Worm (Caenorhabditis elegans): ENCODE results near the gene K12H6.5.

Gene K12H6.5

ce11 chrII:2856114-2856513 lies 30.1 kb upstream of the K12H6.5 start:
- TF ChIP-seq ceh-36 (tag; optimal IDR thresholded peaks at IDR 0.05) (no peak), flt-1 (GFP tag; IDR thresholded peaks at IDR 0.05) (no peak), hmg-4 (GFP tag; optimal IDR thresholded peaks at IDR 0.05) (no peak), pes-1 (GFP tag; IDR thresholded peaks at IDR 0.05) (no peak), tra-4 (tag; optimal IDR thresholded peaks at IDR 0.05) (no peak), ceh-13 (GFP tag; optimal IDR thresholded peaks at IDR 0.05) (no peak), ama-1 (optimal IDR thresholded peaks at IDR 0.05) (no peak), ets-7 (tag; optimal IDR thresholded peaks at IDR 0.05) (no peak), tbx-37 (GFP tag; conservative IDR thresholded peaks at IDR 0.05) (no peak), scrt-1 (GFP tag; IDR thresholded peaks at IDR 0.05) (no peak), tbx-11 (GFP tag; IDR thresholded peaks at IDR 0.05) (no peak), hnd-1 (tag; optimal IDR thresholded peaks at IDR 0.05) (no peak), B0310.2 (tag; optimal IDR thresholded peaks at IDR 0.05) (no peak), aly-1 (tag; optimal IDR thresholded peaks at IDR 0.05) (no peak), F13C5.2 (tag; optimal IDR thresholded peaks at IDR 0.05) (no peak), sea-1 (GFP tag; conservative IDR thresholded peaks at IDR 0.05) (no peak), hmbx-1 (tag; optimal IDR thresholded peaks at IDR 0.05) (no peak)

- TF ChIP-seq aly-1 (tag; optimal IDR thresholded peaks at IDR 0.05) (no peak), pes-1 (GFP tag; IDR thresholded peaks at IDR 0.05) (no peak), ceh-13 (GFP tag; optimal IDR thresholded peaks at IDR 0.05) (no peak), ceh-36 (tag; optimal IDR thresholded peaks at IDR 0.05) (no peak), flt-1 (GFP tag; IDR thresholded peaks at IDR 0.05) (no peak), hmbx-1 (tag; optimal IDR thresholded peaks at IDR 0.05) (no peak), ets-7 (tag; optimal IDR thresholded peaks at IDR 0.05) (no peak), scrt-1 (GFP tag; IDR thresholded peaks at IDR 0.05) (no peak), hmg-4 (GFP tag; optimal IDR thresholded peaks at IDR 0.05) (no peak), tbx-37 (GFP tag; conservative IDR thresholded peaks at IDR 0.05) (no peak), sea-1 (GFP tag; conservative IDR thresholded peaks at IDR 0.05) (no peak), ama-1 (optimal IDR thresholded peaks at IDR 0.05) (no peak), B0310.2 (tag; optimal IDR thresholded peaks at IDR 0.05) (no peak), tbx-11 (GFP tag; IDR thresholded peaks at IDR 0.05) (no peak), F13C5.2 (tag; optimal IDR thresholded peaks at IDR 0.05) (no peak), tra-4 (tag; optimal IDR thresholded peaks at IDR 0.05) (no peak), hnd-1 (tag; optimal IDR thresholded peaks at IDR 0.05) (no peak)
These were observed 28.8 kb upstream of the K12H6.5 start for ce11 chrII:2854794-2855193.

ce11 chrII:2853767-2854166 lies 27.8 kb upstream of the K12H6.5 start:
- TF ChIP-seq hnd-1 (tag; optimal IDR thresholded peaks at IDR 0.05) (no peak), ama-1 (optimal IDR thresholded peaks at IDR 0.05) (no peak), B0310.2 (tag; optimal IDR thresholded peaks at IDR 0.05) (no peak), sea-1 (GFP tag; conservative IDR thresholded peaks at IDR 0.05) (no peak), ceh-36 (tag; optimal IDR thresholded peaks at IDR 0.05) (no peak), tbx-11 (GFP tag; IDR thresholded peaks at IDR 0.05) (no peak), flt-1 (GFP tag; IDR thresholded peaks at IDR 0.05) (no peak), tra-4 (tag; optimal IDR thresholded peaks at IDR 0.05) (no peak), F13C5.2 (tag; optimal IDR thresholded peaks at IDR 0.05) (no peak)

- TF ChIP-seq ceh-36 (tag; optimal IDR thresholded peaks at IDR 0.05) (no peak), F13C5.2 (tag; optimal IDR thresholded peaks at IDR 0.05) (no peak), hmbx-1 (tag; optimal IDR thresholded peaks at IDR 0.05) (no peak), hnd-1 (tag; optimal IDR thresholded peaks at IDR 0.05) (no peak), aly-1 (tag; optimal IDR thresholded peaks at IDR 0.05) (no peak), ets-7 (tag; optimal IDR thresholded peaks at IDR 0.05) (no peak), hmg-4 (GFP tag; optimal IDR thresholded peaks at IDR 0.05) (no peak)
These were observed 26.5 kb upstream of the K12H6.5 start, which contains the start of gene ptc-3 for ce11 chrII:2852493-2852892. ptc-3 (minus strand) TSS chrII:2852593.

- TF ChIP-seq pes-1 (GFP tag; IDR thresholded peaks at IDR 0.05) (no peak), ceh-36 (tag; optimal IDR thresholded peaks at IDR 0.05) (peak; percentile 91)
These were observed 20.6 kb upstream of the K12H6.5 start for ce11 chrII:2846552-2846951.

ce11 chrII:2845674-2846073 lies 19.7 kb upstream of the K12H6.5 start:
- TF ChIP-seq scrt-1 (GFP tag; IDR thresholded peaks at IDR 0.05) (no peak), ets-7 (tag; optimal IDR thresholded peaks at IDR 0.05) (no peak), tbx-11 (GFP tag; IDR thresholded peaks at IDR 0.05) (no peak), sea-1 (GFP tag; conservative IDR thresholded peaks at IDR 0.05) (no peak), tbx-37 (GFP tag; conservative IDR thresholded peaks at IDR 0.05) (no peak), hnd-1 (tag; optimal IDR thresholded peaks at IDR 0.05) (no peak), ceh-36 (tag; optimal IDR thresholded peaks at IDR 0.05) (no peak), hmbx-1 (tag; optimal IDR thresholded peaks at IDR 0.05) (no peak), tra-4 (tag; optimal IDR thresholded peaks at IDR 0.05) (no peak), aly-1 (tag; optimal IDR thresholded peaks at IDR 0.05) (no peak), flt-1 (GFP tag; IDR thresholded peaks at IDR 0.05) (no peak), B0310.2 (tag; optimal IDR thresholded peaks at IDR 0.05) (no peak), ama-1 (optimal IDR thresholded peaks at IDR 0.05) (no peak), F13C5.2 (tag; optimal IDR thresholded peaks at IDR 0.05) (no peak), ceh-13 (GFP tag; optimal IDR thresholded peaks at IDR 0.05) (no peak), hmg-4 (GFP tag; optimal IDR thresholded peaks at IDR 0.05) (no peak), pes-1 (GFP tag; IDR thresholded peaks at IDR 0.05) (no peak)

- TF ChIP-seq ama-1 (optimal IDR thresholded peaks at IDR 0.05) = no peak
- no peak for TF ChIP-seq B0310.2 (tag; optimal IDR thresholded peaks at IDR 0.05)
- no peak for TF ChIP-seq tbx-11 (GFP tag; IDR thresholded peaks at IDR 0.05)
- no peak for TF ChIP-seq F13C5.2 (tag; optimal IDR thresholded peaks at IDR 0.05)
- no peak for TF ChIP-seq hmbx-1 (tag; optimal IDR thresholded peaks at IDR 0.05)
- TF ChIP-seq ceh-13 (GFP tag; optimal IDR thresholded peaks at IDR 0.05) = no peak
- TF ChIP-seq hmg-4 (GFP tag; optimal IDR thresholded peaks at IDR 0.05) = no peak
- no peak for TF ChIP-seq pes-1 (GFP tag; IDR thresholded peaks at IDR 0.05)
- TF ChIP-seq ceh-36 (tag; optimal IDR thresholded peaks at IDR 0.05) = no peak
- TF ChIP-seq tra-4 (tag; optimal IDR thresholded peaks at IDR 0.05) = no peak
- no peak for TF ChIP-seq ets-7 (tag; optimal IDR thresholded peaks at IDR 0.05)
- TF ChIP-seq flt-1 (GFP tag; IDR thresholded peaks at IDR 0.05) = no peak
- no peak for TF ChIP-seq sea-1 (GFP tag; conservative IDR thresholded peaks at IDR 0.05)
- no peak for TF ChIP-seq hnd-1 (tag; optimal IDR thresholded peaks at IDR 0.05)
- no peak for TF ChIP-seq tbx-37 (GFP tag; conservative IDR thresholded peaks at IDR 0.05)
- no peak for TF ChIP-seq scrt-1 (GFP tag; IDR thresholded peaks at IDR 0.05)
- no peak for TF ChIP-seq aly-1 (tag; optimal IDR thresholded peaks at IDR 0.05)
These were observed 17.1 kb upstream of the K12H6.5 start, which contains the start of gene Y110A2AL.7 for ce11 chrII:2843088-2843487. Y110A2AL.7 (minus strand) TSS chrII:2843188.
